Fruit fly (Drosophila melanogaster) whole organism, pupa: ENCODE measurements around the gene CG33702.

Experiments used
- CG13204 ChIP-seq: fragments of 200-800 bp; sonication (Bioruptor generic); optimal IDR thresholded peaks from 2 replicates; lab custom pipeline; 2018; ENCODE audit warnings: missing biosample characterization, mild to moderate bottlenecking, missing genetic modification characterization, moderate library complexity
- CG14655 ChIP-seq: fragments of 200-800 bp; sonication (Bioruptor generic); optimal IDR thresholded peaks from 3 replicates; lab custom pipeline; 2017; ENCODE audit warnings: mild to moderate bottlenecking, missing biosample characterization, missing genetic modification reagents, missing genetic modification characterization
- CG17806 ChIP-seq: fragments of 200-800 bp; sonication (Bioruptor generic); optimal IDR thresholded peaks from 2 replicates; lab custom pipeline; 2018; ENCODE audit warnings: missing biosample characterization, mild to moderate bottlenecking, missing genetic modification characterization, moderate library complexity
- CG8159 ChIP-seq: fragments of 200-800 bp; sonication (Bioruptor generic); optimal IDR thresholded peaks from 3 replicates; lab custom pipeline; 2018; ENCODE audit warnings: missing biosample characterization, mild to moderate bottlenecking, missing genetic modification characterization, moderate library complexity
- D1 ChIP-seq: fragments of 200-800 bp; sonication (Bioruptor generic); optimal IDR thresholded peaks from 2 replicates; lab custom pipeline; 2018; ENCODE audit warnings: missing biosample characterization, mild to moderate bottlenecking, missing genetic modification characterization, moderate library complexity
- EcR ChIP-seq: fragments of 200-800 bp; sonication (Bioruptor generic); optimal IDR thresholded peaks from 3 replicates; lab custom pipeline; 2019; ENCODE audit warnings: missing biosample characterization, missing genetic modification characterization, mild to moderate bottlenecking, moderate library complexity, missing genetic modification reagents
- Ets98B ChIP-seq: fragments of 200-800 bp; sonication (Bioruptor generic); IDR thresholded peaks from 2 replicates; pipeline ENCODE4 v1.3.6; 2022; ENCODE audit warnings: missing biosample characterization, missing genetic modification characterization
- Pif1B ChIP-seq: fragments of 200-800 bp; sonication (Bioruptor generic); optimal IDR thresholded peaks from 3 replicates; lab custom pipeline; 2016; ENCODE audit warnings: missing biosample characterization, missing genetic modification characterization

dm6 chr3L:9476829-9477228, 36.4 kb downstream of the CG33702 start, which contains the start of the genes Uch-L5 and Jarid2:
- TF ChIP-seq CG13204 (GFP tag; lab: Kevin White, UChicago): no peak
- TF ChIP-seq CG17806: peak; percentile 23
- no peak for TF ChIP-seq CG8159 (tag; lab: Kevin White, UChicago)
- no peak for TF ChIP-seq CG14655 (GFP tag; lab: Kevin White, UChicago)
- TF ChIP-seq D1 (tag; lab: Kevin White, UChicago): no peak
- peak; percentile 39 for TF ChIP-seq Ets98B (GFP tag; lab: Robert Waterston, UW)
- TF ChIP-seq EcR (GFP tag; lab: Kevin White, UChicago): no peak
- no peak for TF ChIP-seq Pif1B (GFP tag; lab: Kevin White, UChicago)
